Worm (Caenorhabditis elegans) whole organism, mixed stage, embryonic: ENCODE data around the gene F17E9.2.

Experiments used
- blmp-1 ChIP-seq: fragments of 150-350 bp; optimal IDR thresholded peaks from 2 replicates; lab custom pipeline; 2014; ENCODE audit warnings: missing biosample characterization, missing genetic modification characterization
- drap-1 ChIP-seq: fragments of 200-800 bp; sonication (Bioruptor generic); optimal IDR thresholded peaks from 3 replicates; lab custom pipeline; 2018; ENCODE audit warnings: mild to moderate bottlenecking, missing genetic modification characterization, missing compliant biosample characterization
- ham-2 ChIP-seq: fragments of 200-800 bp; sonication (Bioruptor generic); optimal IDR thresholded peaks from 2 replicates; lab custom pipeline; 2018; ENCODE audit warnings: mild to moderate bottlenecking, missing genetic modification characterization, missing compliant biosample characterization
- lsy-2 ChIP-seq: fragments of 150-350 bp; optimal IDR thresholded peaks from 2 replicates; lab custom pipeline; 2014; ENCODE audit warnings: missing biosample characterization, missing genetic modification characterization
- nhr-237 ChIP-seq: fragments of 150-350 bp; optimal IDR thresholded peaks from 2 replicates; lab custom pipeline; 2014; ENCODE audit warnings: missing biosample characterization, missing genetic modification characterization
- sptf-1 ChIP-seq: sonication (generic microtip); optimal IDR thresholded peaks from 2 replicates; lab custom pipeline; 2017; ENCODE audit warnings: mild to moderate bottlenecking, missing genetic modification characterization, moderate library complexity, missing compliant biosample characterization
- unc-39 ChIP-seq: fragments of 150-350 bp; optimal IDR thresholded peaks from 2 replicates; lab custom pipeline; 2014; ENCODE audit warnings: missing biosample characterization, missing genetic modification characterization

DNA sequence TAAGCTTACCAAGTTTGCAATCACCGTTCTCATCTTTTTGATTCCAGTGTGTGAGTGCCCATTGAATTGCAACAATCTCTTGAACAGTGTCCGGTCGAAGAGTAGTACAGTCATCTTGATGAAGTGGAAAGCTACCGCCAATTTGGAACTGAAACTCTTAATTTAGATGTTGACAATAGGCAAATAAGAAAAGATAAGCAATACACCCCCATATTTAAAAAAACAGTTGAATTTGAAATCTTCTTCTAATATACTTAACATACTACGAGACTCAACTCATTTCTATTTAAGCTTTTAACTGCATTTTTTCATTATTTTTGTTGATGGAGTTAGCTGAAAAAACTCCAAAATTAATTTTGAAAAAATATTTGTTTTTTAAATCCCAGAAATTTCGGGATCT, 43.6 kb upstream of the F17E9.2 start:
- TF ChIP-seq lsy-2 = no peak
- TF ChIP-seq unc-39 (tag; lab: Kevin White, UChicago) = no peak
- no peak for TF ChIP-seq nhr-237
- no peak for TF ChIP-seq blmp-1
- no peak for TF ChIP-seq sptf-1
- no peak for TF ChIP-seq ham-2
- no peak for TF ChIP-seq drap-1 (GFP tag; lab: Kevin White, UChicago)
